Worm (Caenorhabditis elegans) whole organism, L3 larva: ENCODE data around the gene C27F2.6.

Experiments used
- ZK546.5 ChIP-seq: sonication (generic microtip); optimal IDR thresholded peaks from 2 replicates; lab custom pipeline; 2017; ENCODE audit warnings: missing biosample characterization, missing genetic modification characterization
- ama-1 ChIP-seq: fragments of 150-350 bp; optimal IDR thresholded peaks from 2 replicates; lab custom pipeline; 2018
- ceh-16 ChIP-seq: sonication (generic microtip); optimal IDR thresholded peaks from 2 replicates; lab custom pipeline; 2017; ENCODE audit warnings: missing biosample characterization, missing genetic modification characterization
- ceh-82 ChIP-seq: fragments of 150-350 bp; optimal IDR thresholded peaks from 2 replicates; lab custom pipeline; 2014; ENCODE audit warnings: missing biosample characterization, missing genetic modification characterization
- elt-1 ChIP-seq: fragments of 150-350 bp; optimal IDR thresholded peaks from 2 replicates; lab custom pipeline; 2014; ENCODE audit warnings: missing biosample characterization, missing genetic modification characterization
- fkh-10 ChIP-seq: sonication (generic microtip); optimal IDR thresholded peaks from 2 replicates; lab custom pipeline; 2017; ENCODE audit warnings: missing biosample characterization, missing genetic modification reagents, missing genetic modification characterization
- mml-1 ChIP-seq: fragments of 150-350 bp; sonication (generic microtip); optimal IDR thresholded peaks from 3 replicates; lab custom pipeline; 2014; ENCODE audit warnings: missing biosample characterization, missing genetic modification characterization
- nhr-23 ChIP-seq: fragments of 150-350 bp; optimal IDR thresholded peaks from 2 replicates; lab custom pipeline; 2014; ENCODE audit warnings: missing biosample characterization, missing genetic modification reagents, missing genetic modification characterization
- nhr-77 ChIP-seq: fragments of 150-350 bp; optimal IDR thresholded peaks from 2 replicates; lab custom pipeline; 2014; ENCODE audit warnings: missing biosample characterization, missing genetic modification characterization
- snpc-4 ChIP-seq: fragments of 150-350 bp; optimal IDR thresholded peaks from 2 replicates; lab custom pipeline; 2014; ENCODE audit warnings: missing biosample characterization, missing genetic modification characterization
- zag-1 ChIP-seq: fragments of 150-350 bp; optimal IDR thresholded peaks from 2 replicates; lab custom pipeline; 2014; ENCODE audit warnings: missing biosample characterization, missing genetic modification characterization
- ztf-4 ChIP-seq: fragments of 150-350 bp; optimal IDR thresholded peaks from 2 replicates; lab custom pipeline; 2014; ENCODE audit warnings: missing biosample characterization, missing genetic modification characterization

DNA sequence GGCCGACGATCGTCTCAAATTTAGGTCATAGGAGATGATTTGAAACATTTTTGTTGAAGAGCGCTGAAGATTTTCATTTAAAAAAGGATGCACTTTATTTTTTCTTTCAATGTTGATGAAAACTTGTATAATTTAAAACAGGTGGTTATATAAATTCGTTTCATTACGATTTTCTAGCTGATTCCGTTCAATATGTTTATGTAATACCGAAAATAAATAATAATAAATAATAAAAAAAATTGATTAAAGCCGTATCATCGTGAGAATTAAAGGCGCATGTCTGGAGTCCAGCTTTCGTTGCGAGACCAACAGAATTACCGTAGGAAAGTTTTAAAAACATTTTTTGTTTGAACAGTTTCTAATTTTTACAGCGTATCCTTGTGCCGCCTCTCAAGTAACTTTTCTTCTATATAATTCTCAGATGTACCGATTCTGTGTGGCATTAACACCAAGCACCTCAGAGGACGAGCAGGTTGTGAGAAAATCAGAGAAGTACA is 48.0 kb downstream of the C27F2.6 start, which contains the start of the genes C26E6.12 and eri-9:
- TF ChIP-seq fkh-10 (no peak), ama-1 (lab: Kevin White, UChicago) (no peak), ZK546.5 (tag; lab: Kevin White, UChicago) (no peak), nhr-77 (no peak), nhr-23 (tag; lab: Kevin White, UChicago) (no peak), mml-1 (tag; lab: Kevin White, UChicago) (no peak), elt-1 (tag; lab: Kevin White, UChicago) (no peak), zag-1 (tag; lab: Kevin White, UChicago) (no peak), ztf-4 (no peak), ceh-82 (tag; lab: Kevin White, UChicago) (no peak), ceh-16 (tag; lab: Kevin White, UChicago) (no peak), snpc-4 (tag; lab: Kevin White, UChicago) (no peak)
